Worm (Caenorhabditis elegans) whole organism, young adult: ENCODE data around the gene Y42H9B.3.

Experiments used
- B0019.2 ChIP-seq: fragments of 200-800 bp; sonication (Bioruptor generic); conservative IDR thresholded peaks from 2 replicates; pipeline ENCODE4 v1.3.6; 2022; ENCODE audit warnings: missing genetic modification reagents, missing genetic modification characterization, missing compliant biosample characterization
- B0261.1 ChIP-seq: sonication (generic microtip); optimal IDR thresholded peaks from 2 replicates; lab custom pipeline; 2016; ENCODE audit warnings: mild to moderate bottlenecking, missing genetic modification characterization, moderate library complexity, missing compliant biosample characterization
- F10E7.11 ChIP-seq: sonication (generic microtip); optimal IDR thresholded peaks from 2 replicates; lab custom pipeline; 2017; ENCODE audit warnings: mild to moderate bottlenecking, missing genetic modification characterization, moderate library complexity, missing compliant biosample characterization
- F23B12.7 ChIP-seq: sonication (generic microtip); optimal IDR thresholded peaks from 2 replicates; lab custom pipeline; 2017; ENCODE audit warnings: missing genetic modification characterization, mild to moderate bottlenecking, missing compliant biosample characterization, antibody characterized with exemption, moderate library complexity; ENCODE audit not compliant: insufficient read depth
- F37B4.10 ChIP-seq: fragments of 200-800 bp; sonication (Bioruptor generic); IDR thresholded peaks from 2 replicates; pipeline ENCODE4 v1.3.6; 2022; ENCODE audit warnings: missing genetic modification characterization, missing compliant biosample characterization
- K11D2.4 ChIP-seq: fragments of 200-800 bp; sonication (Bioruptor generic); IDR thresholded peaks from 2 replicates; pipeline ENCODE4 v1.3.6; 2022; ENCODE audit warnings: missing genetic modification reagents, missing genetic modification characterization, missing compliant biosample characterization
- K12H6.12 ChIP-seq: fragments of 200-800 bp; sonication (Bioruptor generic); optimal IDR thresholded peaks from 2 replicates; lab custom pipeline; 2018; ENCODE audit warnings: mild to moderate bottlenecking, missing genetic modification characterization, missing compliant biosample characterization
- T26A5.8 ChIP-seq: sonication (generic microtip); optimal IDR thresholded peaks from 2 replicates; lab custom pipeline; 2016; ENCODE audit warnings: missing genetic modification characterization, missing compliant biosample characterization
- Y53G8AR.9 ChIP-seq: fragments of 200-800 bp; sonication (Bioruptor generic); conservative IDR thresholded peaks from 2 replicates; pipeline ENCODE4 v1.3.6; 2022; ENCODE audit warnings: missing genetic modification reagents, missing genetic modification characterization, missing compliant biosample characterization
- Y67H2A.10 ChIP-seq: fragments of 200-800 bp; sonication (Bioruptor generic); conservative IDR thresholded peaks from 2 replicates; pipeline ENCODE4 v1.3.6; 2022; ENCODE audit warnings: missing genetic modification reagents, missing genetic modification characterization, missing compliant biosample characterization
- Y79H2A.3 ChIP-seq: fragments of 200-800 bp; sonication (Bioruptor generic); conservative IDR thresholded peaks from 2 replicates; pipeline ENCODE4 v1.3.6; 2022; ENCODE audit warnings: missing genetic modification reagents, missing genetic modification characterization, missing compliant biosample characterization
- akir-1 ChIP-seq: fragments of 200-800 bp; sonication (Bioruptor generic); optimal IDR thresholded peaks from 2 replicates; lab custom pipeline; 2018; ENCODE audit warnings: mild to moderate bottlenecking, missing genetic modification characterization, moderate library complexity, missing compliant biosample characterization
- ama-1 ChIP-seq, 3 experiments: fragments of 150-350 bp in 1 of 3; sonication (generic microtip) in 2 of 3; optimal IDR thresholded peaks; 2 replicates each; lab custom pipeline; 2014 to 2018; ENCODE audit warnings: missing biosample characterization in 2 of 3, missing genetic modification characterization in 2 of 3, missing genetic modification reagents in 2 of 3
- atf-7 ChIP-seq: sonication (generic microtip); optimal IDR thresholded peaks from 2 replicates; lab custom pipeline; 2017; ENCODE audit warnings: mild to moderate bottlenecking, missing genetic modification characterization, missing compliant biosample characterization
- athp-1 ChIP-seq: sonication (generic microtip); optimal IDR thresholded peaks from 2 replicates; lab custom pipeline; 2017; ENCODE audit warnings: mild to moderate bottlenecking, missing genetic modification characterization, missing compliant biosample characterization
- attf-3 ChIP-seq: fragments of 200-800 bp; sonication (Bioruptor generic); conservative IDR thresholded peaks from 2 replicates; pipeline ENCODE4 v1.3.6; 2022; ENCODE audit warnings: missing genetic modification reagents, missing genetic modification characterization, missing compliant biosample characterization
- ccch-3 ChIP-seq: fragments of 200-800 bp; sonication (Bioruptor generic); optimal IDR thresholded peaks from 2 replicates; lab custom pipeline; 2018; ENCODE audit warnings: mild to moderate bottlenecking, missing genetic modification characterization, missing compliant biosample characterization
- cebp-1 ChIP-seq, 2 experiments: fragments of 200-800 bp in 1 of 2; sonication (Bioruptor generic) in 1 of 2; sonication (generic microtip) in 1 of 2; IDR thresholded peaks in 1 of 2; optimal IDR thresholded peaks in 1 of 2; 2 replicates each; pipeline versions ENCODE4 v1.3.6 to Lab custom; 2017 to 2022; ENCODE audit warnings: missing compliant biosample characterization in 2 of 2, missing genetic modification characterization in 2 of 2, mild to moderate bottlenecking in 1 of 2, missing genetic modification reagents in 1 of 2, moderate library complexity in 1 of 2
- ceh-79 ChIP-seq: sonication (generic microtip); optimal IDR thresholded peaks from 2 replicates; lab custom pipeline; 2017; ENCODE audit warnings: mild to moderate bottlenecking, missing genetic modification characterization, missing compliant biosample characterization
- ceh-91 ChIP-seq: fragments of 200-800 bp; sonication (Bioruptor generic); IDR thresholded peaks from 2 replicates; pipeline ENCODE4 v1.3.6; 2022; ENCODE audit warnings: missing genetic modification reagents, missing genetic modification characterization, missing compliant biosample characterization
- ekl-4 ChIP-seq: fragments of 200-800 bp; sonication (Bioruptor generic); IDR thresholded peaks from 2 replicates; pipeline ENCODE4 v1.3.6; 2022; ENCODE audit warnings: missing genetic modification reagents, missing genetic modification characterization, missing compliant biosample characterization
- gei-17 ChIP-seq: fragments of 200-800 bp; sonication (Bioruptor generic); optimal IDR thresholded peaks from 2 replicates; lab custom pipeline; 2018; ENCODE audit warnings: mild to moderate bottlenecking, missing genetic modification characterization, missing compliant biosample characterization
- him-1 ChIP-seq: sonication (generic microtip); optimal IDR thresholded peaks from 2 replicates; lab custom pipeline; 2016; ENCODE audit warnings: missing genotype, missing genetic modification reagents, missing genetic modification characterization, missing compliant biosample characterization
- hlh-26 ChIP-seq: fragments of 200-800 bp; sonication (Bioruptor generic); conservative IDR thresholded peaks from 2 replicates; pipeline ENCODE4 v1.3.6; 2022; ENCODE audit warnings: missing genetic modification reagents, missing genetic modification characterization, missing compliant biosample characterization
- hmg-1.2 ChIP-seq: fragments of 200-800 bp; sonication (Bioruptor generic); IDR thresholded peaks from 2 replicates; pipeline ENCODE4 v1.3.6; 2022; ENCODE audit warnings: missing genetic modification reagents, missing genetic modification characterization, missing compliant biosample characterization
- hmg-20 ChIP-seq: fragments of 200-800 bp; sonication (Bioruptor generic); IDR thresholded peaks from 2 replicates; pipeline ENCODE4 v1.3.6; 2022; ENCODE audit warnings: missing genetic modification reagents, missing genetic modification characterization, missing compliant biosample characterization
- lag-1 ChIP-seq: fragments of 200-800 bp; sonication (Bioruptor generic); IDR thresholded peaks from 2 replicates; pipeline ENCODE4 v1.3.6; 2022; ENCODE audit warnings: missing genetic modification reagents, missing genetic modification characterization, missing compliant biosample characterization
- let-526 ChIP-seq: fragments of 200-800 bp; sonication (Bioruptor generic); IDR thresholded peaks from 2 replicates; pipeline ENCODE4 v1.3.6; 2022; ENCODE audit warnings: missing genetic modification reagents, missing genetic modification characterization, missing compliant biosample characterization
- lin-26 ChIP-seq: fragments of 200-800 bp; sonication (Bioruptor generic); IDR thresholded peaks from 2 replicates; pipeline ENCODE4 v1.3.6; 2022; ENCODE audit warnings: missing genetic modification reagents, missing genetic modification characterization, missing compliant biosample characterization
- lir-1 ChIP-seq: fragments of 200-800 bp; sonication (Bioruptor generic); conservative IDR thresholded peaks from 2 replicates; pipeline ENCODE4 v1.3.6; 2022; ENCODE audit warnings: missing genetic modification reagents, missing genetic modification characterization, missing compliant biosample characterization
- madf-6 ChIP-seq: fragments of 200-800 bp; sonication (Bioruptor generic); IDR thresholded peaks from 2 replicates; pipeline ENCODE4 v1.3.6; 2022; ENCODE audit warnings: missing genetic modification reagents, missing genetic modification characterization, missing compliant biosample characterization
- mcd-1 ChIP-seq: fragments of 200-800 bp; sonication (Bioruptor generic); IDR thresholded peaks from 2 replicates; pipeline ENCODE4 v1.3.6; 2022; ENCODE audit warnings: missing genetic modification reagents, missing genetic modification characterization, missing compliant biosample characterization
- mel-28 ChIP-seq: sonication (generic microtip); optimal IDR thresholded peaks from 2 replicates; lab custom pipeline; 2016; ENCODE audit warnings: borderline replicate concordance, mild to moderate bottlenecking, missing genetic modification characterization, missing compliant biosample characterization
- mes-4 ChIP-seq: sonication (generic microtip); optimal IDR thresholded peaks from 2 replicates; lab custom pipeline; 2016; ENCODE audit warnings: missing genotype, missing genetic modification characterization, missing compliant biosample characterization
- nhr-179 ChIP-seq: sonication (generic microtip); optimal IDR thresholded peaks from 2 replicates; lab custom pipeline; 2016; ENCODE audit warnings: mild to moderate bottlenecking, missing genetic modification characterization, missing compliant biosample characterization
- nhr-80 ChIP-seq: sonication (generic microtip); optimal IDR thresholded peaks from 2 replicates; lab custom pipeline; 2016; ENCODE audit warnings: missing genetic modification characterization, missing compliant biosample characterization
- nhr-90 ChIP-seq: sonication (generic microtip); optimal IDR thresholded peaks from 2 replicates; lab custom pipeline; 2016; ENCODE audit warnings: missing genotype, mild to moderate bottlenecking, missing genetic modification characterization, missing compliant biosample characterization
- pha-4 ChIP-seq: fragments of 150-350 bp; sonication (generic microtip); optimal IDR thresholded peaks from 2 replicates; lab custom pipeline; 2014; ENCODE audit warnings: missing biosample characterization, missing genetic modification reagents, missing genetic modification characterization
- snpc-1.1 ChIP-seq: sonication (generic microtip); optimal IDR thresholded peaks from 2 replicates; lab custom pipeline; 2017; ENCODE audit warnings: missing genetic modification characterization, mild to moderate bottlenecking, missing compliant biosample characterization, antibody characterized with exemption, moderate library complexity, missing genotype, missing genetic modification reagents; ENCODE audit not compliant: insufficient read depth
- snpc-1.3 ChIP-seq: sonication (generic microtip); optimal IDR thresholded peaks from 2 replicates; lab custom pipeline; 2017; ENCODE audit warnings: missing genetic modification characterization, mild to moderate bottlenecking, missing compliant biosample characterization, antibody characterized with exemption, moderate library complexity, missing genotype, missing genetic modification reagents; ENCODE audit not compliant: insufficient read depth
- tbp1 ChIP-seq: fragments of 200-800 bp; sonication (Bioruptor generic); optimal IDR thresholded peaks from 2 replicates; lab custom pipeline; 2018; ENCODE audit warnings: mild to moderate bottlenecking, missing genetic modification characterization, missing compliant biosample characterization
- unc-62 ChIP-seq: fragments of 150-350 bp; optimal IDR thresholded peaks from 2 replicates; lab custom pipeline; 2014; ENCODE audit warnings: missing biosample characterization, missing genetic modification reagents, missing genetic modification characterization
- zfh-2 ChIP-seq: fragments of 200-800 bp; sonication (Bioruptor generic); conservative IDR thresholded peaks from 2 replicates; pipeline ENCODE4 v1.3.6; 2022; ENCODE audit warnings: missing genetic modification reagents, missing genetic modification characterization, missing compliant biosample characterization
- ztf-25 ChIP-seq: fragments of 200-800 bp; sonication (Bioruptor generic); IDR thresholded peaks from 2 replicates; pipeline ENCODE4 v1.3.6; 2022; ENCODE audit warnings: missing genetic modification reagents, missing genetic modification characterization, missing compliant biosample characterization

Gene Y42H9B.3

DNA sequence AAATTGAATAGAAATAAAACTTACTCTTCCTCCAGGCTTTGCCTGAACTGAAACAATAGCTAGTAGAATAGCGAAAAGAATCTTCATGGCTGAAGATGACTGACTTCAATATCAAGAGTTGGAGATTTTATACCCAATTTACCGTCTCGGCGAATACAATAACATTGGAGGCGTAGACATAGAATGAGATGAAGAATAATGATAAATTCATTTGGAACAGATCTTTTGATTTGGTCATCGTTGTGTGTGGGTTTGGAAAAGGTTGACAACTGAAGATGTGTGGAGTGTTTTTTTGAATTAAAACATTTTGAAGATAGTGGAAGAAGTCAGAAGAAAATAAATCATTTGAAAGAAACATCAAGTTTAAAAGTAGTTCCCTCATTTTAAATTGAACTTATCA is 36.0 kb downstream of the Y42H9B.3 start, which contains the start of gene F57H12.6:
F57H12.6 (minus strand) TSS at position 101 of the 400 bp plus-strand sequence.
- TF ChIP-seq cebp-1 (GFP tag; IDR thresholded peaks at IDR 0.05; lab: Robert Waterston, UW) (no peak), cebp-1 (tag; optimal IDR thresholded peaks at IDR 0.05; lab: Kevin White, UChicago) (no peak), mel-28 (tag; lab: Kevin White, UChicago) (no peak), hmg-1.2 (no peak)

DNA sequence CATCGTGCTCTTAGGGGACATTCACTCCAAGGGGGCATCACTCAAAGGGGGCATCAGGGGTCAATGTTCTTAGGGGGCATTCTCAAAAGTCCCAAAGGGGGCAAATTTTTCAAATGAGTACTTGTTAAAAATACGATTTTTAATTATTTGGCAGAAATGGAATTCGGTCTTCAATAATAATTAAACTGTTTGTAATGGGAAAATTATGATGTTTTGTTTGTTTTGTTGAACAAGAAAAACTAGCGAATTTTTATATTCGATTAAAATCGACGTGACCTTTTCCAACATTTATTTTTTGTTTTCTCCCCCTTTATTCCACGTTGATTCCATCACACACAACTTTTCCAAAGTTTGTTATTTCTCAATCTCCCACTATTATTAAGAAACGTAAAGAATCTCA is 45.2 kb downstream of the Y42H9B.3 start, which contains the start of gene F57H12.5:
F57H12.5 (plus strand) TSS at position 301 of the 400 bp plus-strand sequence.
- TF ChIP-seq gei-17 (GFP tag; lab: Kevin White, UChicago) (no peak), unc-62 (GFP tag; lab: Kevin White, UChicago) (no peak), ama-1 (optimal IDR thresholded peaks at IDR 0.05; lab: Kevin White, UChicago) (no peak), ama-1 (GFP tag; optimal IDR thresholded peaks at IDR 0.05; lab: Kevin White, UChicago) (no peak), F10E7.11 (no peak), him-1 (tag; lab: Kevin White, UChicago) (no peak), K11D2.4 (GFP tag; lab: Robert Waterston, UW) (no peak), lin-26 (GFP tag; lab: Robert Waterston, UW) (no peak), F23B12.7 (no peak), atf-7 (no peak), Y67H2A.10 (GFP tag; lab: Robert Waterston, UW) (no peak), B0019.2 (GFP tag; lab: Robert Waterston, UW) (no peak), madf-6 (GFP tag; lab: Robert Waterston, UW) (no peak), athp-1 (tag; lab: Kevin White, UChicago) (no peak), let-526 (GFP tag; lab: Robert Waterston, UW) (no peak), ekl-4 (GFP tag; lab: Robert Waterston, UW) (no peak)
- TF ChIP-seq, all 124 proteins: peak for 0

- TF ChIP-seq pha-4 (tag; lab: Kevin White, UChicago) (no peak), tbp1 (GFP tag; lab: Kevin White, UChicago) (peak; percentile 61), nhr-90 (tag; lab: Kevin White, UChicago) (no peak), mcd-1 (GFP tag; lab: Robert Waterston, UW) (no peak), T26A5.8 (tag; lab: Kevin White, UChicago) (peak; percentile 72), hmg-20 (GFP tag; lab: Robert Waterston, UW) (no peak), snpc-1.3 (tag; lab: Kevin White, UChicago) (no peak), F37B4.10 (no peak), ceh-79 (tag; lab: Kevin White, UChicago) (peak; percentile 50), hlh-26 (GFP tag; lab: Robert Waterston, UW) (no peak), ztf-25 (GFP tag; lab: Robert Waterston, UW) (no peak), ceh-91 (GFP tag; lab: Robert Waterston, UW) (no peak), snpc-1.1 (tag; lab: Kevin White, UChicago) (peak; percentile 60), ama-1 (optimal IDR thresholded peaks at IDR 0.05; lab: Kevin White, UChicago) (no peak), ama-1 (GFP tag; optimal IDR thresholded peaks at IDR 0.05; lab: Kevin White, UChicago) (no peak), Y53G8AR.9 (GFP tag; lab: Robert Waterston, UW) (peak; percentile 86), ccch-3 (GFP tag; lab: Kevin White, UChicago) (no peak), K12H6.12 (tag; lab: Kevin White, UChicago) (no peak), lir-1 (no peak), attf-3 (no peak), zfh-2 (no peak), lag-1 (GFP tag; lab: Robert Waterston, UW) (no peak), nhr-80 (tag; lab: Kevin White, UChicago) (no peak), mes-4 (peak; percentile 44), akir-1 (GFP tag; lab: Kevin White, UChicago) (no peak), cebp-1 (GFP tag; IDR thresholded peaks at IDR 0.05; lab: Robert Waterston, UW) (no peak), cebp-1 (tag; optimal IDR thresholded peaks at IDR 0.05; lab: Kevin White, UChicago) (no peak), Y79H2A.3 (no peak), B0261.1 (tag; lab: Kevin White, UChicago) (no peak), nhr-179 (tag; lab: Kevin White, UChicago) (no peak)
These were observed 50.3 kb downstream of the Y42H9B.3 start for ce11 chrIV:7961889-7962342.
